Fruit fly (Drosophila melanogaster) whole organism, pupa: ENCODE measurements around the gene CG33703.

Source experiments
- CG10348 ChIP-seq: fragments of 200-800 bp; sonication (Bioruptor generic); IDR thresholded peaks from 2 replicates; pipeline ENCODE4 v1.3.6; 2022; ENCODE audit warnings: missing biosample characterization, missing genetic modification characterization
- CG13204 ChIP-seq: fragments of 200-800 bp; sonication (Bioruptor generic); optimal IDR thresholded peaks from 2 replicates; lab custom pipeline; 2018; ENCODE audit warnings: missing biosample characterization, mild to moderate bottlenecking, missing genetic modification characterization, moderate library complexity
- CG14655 ChIP-seq: fragments of 200-800 bp; sonication (Bioruptor generic); optimal IDR thresholded peaks from 3 replicates; lab custom pipeline; 2017; ENCODE audit warnings: mild to moderate bottlenecking, missing biosample characterization, missing genetic modification reagents, missing genetic modification characterization
- CG17806 ChIP-seq: fragments of 200-800 bp; sonication (Bioruptor generic); optimal IDR thresholded peaks from 2 replicates; lab custom pipeline; 2018; ENCODE audit warnings: missing biosample characterization, mild to moderate bottlenecking, missing genetic modification characterization, moderate library complexity
- CG32121 ChIP-seq: fragments of 200-800 bp; sonication (Bioruptor generic); IDR thresholded peaks from 2 replicates; pipeline ENCODE4 v1.3.6; 2022; ENCODE audit warnings: missing biosample characterization, missing genetic modification characterization
- CG34367 ChIP-seq: fragments of 200-800 bp; sonication (Bioruptor generic); optimal IDR thresholded peaks from 2 replicates; lab custom pipeline; 2018; ENCODE audit warnings: missing biosample characterization, mild to moderate bottlenecking, missing genetic modification characterization
- CG8159 ChIP-seq: fragments of 200-800 bp; sonication (Bioruptor generic); optimal IDR thresholded peaks from 3 replicates; lab custom pipeline; 2018; ENCODE audit warnings: missing biosample characterization, mild to moderate bottlenecking, missing genetic modification characterization, moderate library complexity
- CG8301 ChIP-seq: fragments of 200-800 bp; sonication (Bioruptor generic); optimal IDR thresholded peaks from 2 replicates; lab custom pipeline; 2018; ENCODE audit warnings: missing biosample characterization, mild to moderate bottlenecking, missing genetic modification characterization
- CG9948 ChIP-seq: fragments of 200-800 bp; sonication (Bioruptor generic); optimal IDR thresholded peaks from 2 replicates; lab custom pipeline; 2018; ENCODE audit warnings: missing biosample characterization, mild to moderate bottlenecking, missing genetic modification characterization, moderate library complexity
- EcR ChIP-seq: fragments of 200-800 bp; sonication (Bioruptor generic); optimal IDR thresholded peaks from 3 replicates; lab custom pipeline; 2019; ENCODE audit warnings: missing biosample characterization, missing genetic modification characterization, mild to moderate bottlenecking, moderate library complexity, missing genetic modification reagents
- Pif1A ChIP-seq: fragments of 200-800 bp; sonication (Bioruptor generic); optimal IDR thresholded peaks from 3 replicates; lab custom pipeline; 2016; ENCODE audit warnings: missing biosample characterization, missing genetic modification characterization
- Pif1B ChIP-seq: fragments of 200-800 bp; sonication (Bioruptor generic); optimal IDR thresholded peaks from 3 replicates; lab custom pipeline; 2016; ENCODE audit warnings: missing biosample characterization, missing genetic modification characterization
- fd96Ca ChIP-seq: fragments of 200-800 bp; sonication (Bioruptor generic); IDR thresholded peaks from 3 replicates; pipeline ENCODE4 v1.3.6; 2022; ENCODE audit warnings: missing biosample characterization, missing genetic modification characterization

dm6 chr3L:9497249-9497648 is 15.2 kb downstream of the CG33703 start:
- TF ChIP-seq CG10348 (GFP tag; lab: Robert Waterston, UW): no peak
- TF ChIP-seq Pif1B (GFP tag; lab: Kevin White, UChicago): no peak
- no peak for TF ChIP-seq CG8301 (tag; lab: Kevin White, UChicago)
- no peak for TF ChIP-seq EcR (GFP tag; lab: Kevin White, UChicago)
- TF ChIP-seq fd96Ca (GFP tag; lab: Robert Waterston, UW): no peak
- TF ChIP-seq CG32121 (GFP tag; lab: Robert Waterston, UW): no peak
- no peak for TF ChIP-seq CG34367 (tag; lab: Kevin White, UChicago)
- TF ChIP-seq CG14655 (GFP tag; lab: Kevin White, UChicago): no peak
- TF ChIP-seq CG13204 (GFP tag; lab: Kevin White, UChicago): no peak
- TF ChIP-seq Pif1A (GFP tag; lab: Kevin White, UChicago): no peak
- TF ChIP-seq CG8159: no peak
- TF ChIP-seq CG17806: no peak
- no peak for TF ChIP-seq CG9948 (tag; lab: Kevin White, UChicago)
